Worm (Caenorhabditis elegans): ENCODE measurements around the gene srbc-5.

DNA sequence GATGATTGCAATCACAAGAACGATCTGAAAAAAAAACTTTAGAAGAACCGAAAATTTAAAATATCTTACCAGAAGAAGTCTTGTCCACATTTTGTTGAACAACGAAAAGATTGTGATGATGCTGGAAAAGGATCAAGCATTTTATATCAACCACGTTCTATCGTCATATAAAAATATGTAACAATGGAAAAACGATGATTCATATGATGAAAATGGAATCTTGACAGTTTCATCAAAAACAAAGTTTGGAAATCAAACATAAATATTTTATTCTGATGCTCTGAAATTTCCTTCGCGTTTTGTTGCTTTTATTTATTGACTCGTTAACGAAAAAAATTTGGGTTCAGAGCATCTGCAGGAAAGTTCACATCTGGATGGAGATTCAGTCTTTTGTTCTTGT, 23.6 kb upstream of the srbc-5 start, which contains the start of the genes K08D9.9 and str-16:
- TF ChIP-seq ceh-82 (tag; optimal IDR thresholded peaks at IDR 0.05) (no peak), aly-2 (tag; optimal IDR thresholded peaks at IDR 0.05) (no peak), ces-1 (GFP tag; optimal IDR thresholded peaks at IDR 0.05) (no peak), nhr-77 (tag; optimal IDR thresholded peaks at IDR 0.05) (no peak), dpl-1 (GFP tag; optimal IDR thresholded peaks at IDR 0.05) (no peak)
